Worm (Caenorhabditis elegans) whole organism, late embryonic: ENCODE data around the gene irld-21.

ENCODE experiments used
- F13H6.1 ChIP-seq: sonication (generic microtip); optimal IDR thresholded peaks from 2 replicates; lab custom pipeline; 2016; ENCODE audit warnings: missing genetic modification characterization, missing compliant biosample characterization
- Y22D7AL.16 ChIP-seq: sonication (generic microtip); optimal IDR thresholded peaks from 2 replicates; lab custom pipeline; 2016; ENCODE audit warnings: missing genetic modification characterization, missing compliant biosample characterization
- ama-1 ChIP-seq: fragments of 150-350 bp; optimal IDR thresholded peaks from 2 replicates; lab custom pipeline; 2014
- ceh-9 ChIP-seq: sonication (generic microtip); optimal IDR thresholded peaks from 2 replicates; lab custom pipeline; 2016; ENCODE audit warnings: mild to moderate bottlenecking, missing genetic modification characterization, inconsistent platforms, missing compliant biosample characterization
- elt-2 ChIP-seq: sonication (generic microtip); optimal IDR thresholded peaks from 2 replicates; lab custom pipeline; 2016; ENCODE audit warnings: missing genetic modification reagents, missing genetic modification characterization, missing compliant biosample characterization
- hlh-8 ChIP-seq: sonication (generic microtip); optimal IDR thresholded peaks from 2 replicates; lab custom pipeline; 2016; ENCODE audit warnings: missing genotype, missing genetic modification characterization, missing compliant biosample characterization
- nfya-1 ChIP-seq: sonication (generic microtip); optimal IDR thresholded peaks from 2 replicates; lab custom pipeline; 2017; ENCODE audit warnings: missing genetic modification characterization, mild to moderate bottlenecking, missing compliant biosample characterization, antibody characterized with exemption, moderate library complexity
- pha-4 ChIP-seq: fragments of 150-350 bp; optimal IDR thresholded peaks from 2 replicates; lab custom pipeline; 2018; ENCODE audit warnings: missing biosample characterization, missing genetic modification reagents, missing genetic modification characterization
- pqm-1 ChIP-seq: sonication (generic microtip); optimal IDR thresholded peaks from 2 replicates; lab custom pipeline; 2016; ENCODE audit warnings: missing genetic modification characterization, missing compliant biosample characterization
- tbx-2 ChIP-seq: sonication (generic microtip); optimal IDR thresholded peaks from 2 replicates; lab custom pipeline; 2016; ENCODE audit warnings: missing genetic modification characterization, missing compliant biosample characterization
- zip-5 ChIP-seq: sonication (generic microtip); optimal IDR thresholded peaks from 2 replicates; lab custom pipeline; 2016; ENCODE audit warnings: missing genetic modification characterization, missing compliant biosample characterization

DNA sequence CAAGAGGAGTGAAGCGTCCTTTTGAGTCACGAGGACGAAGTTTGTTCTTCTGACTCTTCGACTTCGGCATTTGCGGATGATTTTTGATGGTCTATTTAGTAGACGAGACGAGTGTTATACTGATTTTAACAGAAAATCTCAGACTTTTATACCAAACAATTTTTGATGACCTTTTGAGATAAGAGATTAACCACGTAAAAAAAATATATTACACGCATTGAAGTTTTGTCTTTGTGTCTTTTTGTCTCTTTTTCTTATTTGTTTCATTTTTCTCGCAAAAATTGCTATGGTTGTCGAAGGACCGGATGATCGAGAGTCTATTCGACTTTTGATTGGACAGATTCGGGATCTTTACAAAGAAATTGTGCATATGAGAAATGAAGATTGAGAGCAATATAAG lies 10.7 kb downstream of the irld-21 start, which contains the start of gene spch-1:
- TF ChIP-seq pqm-1 (no peak), tbx-2 (tag; lab: Kevin White, UChicago) (no peak), ceh-9 (tag; lab: Kevin White, UChicago) (no peak), pha-4 (no peak), nfya-1 (tag; lab: Kevin White, UChicago) (no peak), Y22D7AL.16 (tag; lab: Kevin White, UChicago) (no peak), F13H6.1 (tag; lab: Kevin White, UChicago) (no peak), zip-5 (tag; lab: Kevin White, UChicago) (no peak), ama-1 (lab: Kevin White, UChicago) (no peak), hlh-8 (no peak), elt-2 (tag; lab: Kevin White, UChicago) (no peak)
